Worm (Caenorhabditis elegans): ENCODE measurements around the gene C27D6.15.

DNA sequence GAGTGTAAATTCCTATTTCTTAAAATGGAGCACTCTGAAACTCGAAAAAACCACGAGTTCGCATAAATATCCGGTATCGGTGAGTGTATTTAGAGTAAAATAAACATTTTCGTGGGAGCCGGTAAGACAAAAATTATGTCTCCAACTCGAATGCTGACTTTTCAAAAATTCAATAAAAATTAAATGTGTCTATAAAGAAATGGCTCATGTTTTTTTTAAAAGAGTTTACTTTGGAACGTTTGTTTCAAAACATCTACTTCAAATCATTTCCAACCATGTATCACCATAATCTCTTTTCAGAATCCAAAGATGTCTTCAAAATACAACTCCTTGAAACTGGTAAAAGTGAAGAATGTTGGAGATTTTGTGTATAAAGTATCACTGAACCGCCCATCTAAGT lies 29.1 kb upstream of the C27D6.15 start, which contains the start of gene F58A6.1:
- no peak for TF ChIP-seq elt-3 (tag; optimal IDR thresholded peaks at IDR 0.05)
- no peak for TF ChIP-seq snpc-4 (tag; optimal IDR thresholded peaks at IDR 0.05)
- TF ChIP-seq zag-1 (tag; optimal IDR thresholded peaks at IDR 0.05): no peak
- TF ChIP-seq lin-13 (GFP tag; optimal IDR thresholded peaks at IDR 0.05): no peak
- no peak for TF ChIP-seq nhr-23 (tag; optimal IDR thresholded peaks at IDR 0.05)
- TF ChIP-seq lsy-2 (tag; optimal IDR thresholded peaks at IDR 0.05): no peak
